Fruit fly (Drosophila melanogaster): Measurements from ENCODE around the gene alpha4GT1.

dm6 chr2L:3018212-3018611 lies 4.7 kb downstream of the alpha4GT1 start, which contains the start of the genes CG17224 and CG17264:
- TF ChIP-seq psq (GFP tag; optimal IDR thresholded peaks at IDR 0.05) (no peak), br (GFP tag; optimal IDR thresholded peaks at IDR 0.05) (no peak), GATAd (GFP tag; optimal IDR thresholded peaks at IDR 0.05) (no peak), HLH106 (tag; optimal IDR thresholded peaks at IDR 0.05) (no peak), Mio (GFP tag; optimal IDR thresholded peaks at IDR 0.05) (no peak)

Measured in whole organism, wandering third instar larva.